Comparison of ENCODE assay signal across 1 worm cellular context in the genomic region with DNA sequence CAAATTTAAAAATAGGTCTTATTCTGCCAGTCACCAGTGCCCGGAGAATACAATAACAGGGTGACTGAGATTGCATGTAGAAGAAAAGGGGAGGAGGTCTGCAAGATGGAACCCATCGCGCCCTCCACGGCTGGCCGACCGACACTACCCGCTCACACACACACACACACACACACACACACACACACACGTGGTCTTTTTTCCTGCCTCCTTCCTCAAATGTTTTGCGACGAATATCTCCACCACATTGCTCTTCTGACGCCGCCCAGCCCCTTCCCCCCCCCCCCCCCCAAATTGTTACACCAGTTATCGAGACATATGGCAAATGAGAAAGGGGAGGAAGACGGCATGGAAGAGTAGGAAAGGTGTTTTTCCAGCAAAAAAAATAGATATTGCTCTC.
TF ChIP-seq lines count a peak whose summit lies in the region.

No protein-coding gene starts in this region.

TF ChIP-seq in whole organism, L4 larva, 104 proteins besides CTCF, POLR2A, EP300 and RAD21 (continued from another document):
- TF ChIP-seq madf-5 (GFP tag; IDR thresholded peaks at IDR 0.05; lab: Robert Waterston, UW) (no peak), Y5F2A.4 (GFP tag; optimal IDR thresholded peaks at IDR 0.05; lab: Kevin White, UChicago) (no peak), madf-9 (GFP tag; conservative IDR thresholded peaks at IDR 0.05; lab: Robert Waterston, UW) (no peak), ceh-32 (tag; optimal IDR thresholded peaks at IDR 0.05; lab: Kevin White, UChicago; ENCODE audit: poor library complexity) (no peak), mes-2 (tag; optimal IDR thresholded peaks at IDR 0.05; lab: Kevin White, UChicago; ENCODE audit: poor library complexity, severe bottlenecking) (peak; percentile 11), hlh-11 (tag; optimal IDR thresholded peaks at IDR 0.05; lab: Kevin White, UChicago) (peak; percentile 67), F10B5.3 (tag; optimal IDR thresholded peaks at IDR 0.05; lab: Kevin White, UChicago) (no peak), spr-3 (GFP tag; optimal IDR thresholded peaks at IDR 0.05; lab: Kevin White, UChicago) (no peak), dpl-1 (GFP tag; optimal IDR thresholded peaks at IDR 0.05; lab: Kevin White, UChicago) (no peak), pha-4 (GFP tag; IDR thresholded peaks at IDR 0.05; lab: Robert Waterston, UW) (no peak), pha-4 (tag; optimal IDR thresholded peaks at IDR 0.05; lab: Kevin White, UChicago) (no peak), F26F4.8 (GFP tag; conservative IDR thresholded peaks at IDR 0.05; lab: Robert Waterston, UW) (no peak), unc-62 (GFP tag; optimal IDR thresholded peaks at IDR 0.05 in 1 of 2; lab: Kevin White, UChicago) (peak in 1 of 2 experiments; percentile 24), unc-62 (tag; optimal IDR thresholded peaks at IDR 0.05; lab: Kevin White, UChicago) (no peak), dmd-9 (GFP tag; IDR thresholded peaks at IDR 0.05; lab: Robert Waterston, UW) (0 out of 2 replicates have a peak, but pooled peaks have one; percentile 21), Y105C5A.15 (GFP tag; IDR thresholded peaks at IDR 0.05; lab: Robert Waterston, UW) (no peak), lir-3 (tag; optimal IDR thresholded peaks at IDR 0.05; lab: Kevin White, UChicago) (no peak), ctbp-1 (GFP tag; IDR thresholded peaks at IDR 0.05; lab: Robert Waterston, UW) (0 out of 2 replicates have a peak, but pooled peaks have one; percentile 13), vab-7 (GFP tag; IDR thresholded peaks at IDR 0.05; lab: Robert Waterston, UW) (no peak), nhr-11 (tag; optimal IDR thresholded peaks at IDR 0.05; lab: Kevin White, UChicago) (no peak), nhr-237 (tag; optimal IDR thresholded peaks at IDR 0.05; lab: Kevin White, UChicago) (no peak), nhr-6 (tag; optimal IDR thresholded peaks at IDR 0.05; lab: Kevin White, UChicago) (no peak), daf-12 (tag; optimal IDR thresholded peaks at IDR 0.05; lab: Kevin White, UChicago) (no peak), mxl-3 (GFP tag; optimal IDR thresholded peaks at IDR 0.05; lab: Kevin White, UChicago) (peak; percentile 84), zip-2 (tag; optimal IDR thresholded peaks at IDR 0.05; lab: Kevin White, UChicago) (no peak), egl-43 (GFP tag; IDR thresholded peaks at IDR 0.05; lab: Robert Waterston, UW) (no peak), lim-7 (GFP tag; IDR thresholded peaks at IDR 0.05; lab: Robert Waterston, UW) (no peak), ztf-7 (tag; optimal IDR thresholded peaks at IDR 0.05; lab: Kevin White, UChicago) (no peak), nhr-42 (GFP tag; IDR thresholded peaks at IDR 0.05; lab: Robert Waterston, UW) (no peak), mdt-29 (GFP tag; IDR thresholded peaks at IDR 0.05; lab: Robert Waterston, UW) (no peak), F44E2.7 (GFP tag; IDR thresholded peaks at IDR 0.05; lab: Robert Waterston, UW) (no peak), dmd-6 (GFP tag; IDR thresholded peaks at IDR 0.05; lab: Robert Waterston, UW) (peak; percentile 42; the same call in 1 of the 2 replicates), attf-4 (tag; optimal IDR thresholded peaks at IDR 0.05; lab: Kevin White, UChicago) (no peak), daf-16 (GFP tag; optimal IDR thresholded peaks at IDR 0.05; lab: Kevin White, UChicago) (peak in 1 of 2 experiments; percentile 7), daf-16 (tag; optimal IDR thresholded peaks at IDR 0.05; lab: Kevin White, UChicago) (no peak), daf-8 (GFP tag; IDR thresholded peaks at IDR 0.05; lab: Robert Waterston, UW) (no peak), hmg-1.1 (GFP tag; IDR thresholded peaks at IDR 0.05; lab: Robert Waterston, UW) (peak; percentile 47), gei-8 (GFP tag; optimal IDR thresholded peaks at IDR 0.05; lab: Kevin White, UChicago) (no peak), ceh-20 (GFP tag; IDR thresholded peaks at IDR 0.05; lab: Robert Waterston, UW) (0 out of 2 replicates have a peak, but pooled peaks have one; percentile 49), ceh-44 (GFP tag; IDR thresholded peaks at IDR 0.05; lab: Robert Waterston, UW) (no peak), ztf-11 (tag; optimal IDR thresholded peaks at IDR 0.05; lab: Kevin White, UChicago) (no peak), lin-15B (tag; optimal IDR thresholded peaks at IDR 0.05; lab: Kevin White, UChicago) (no peak), aha-1 (tag; lab: Kevin White, UChicago) (peak; percentile 51), lin-39 (tag; optimal IDR thresholded peaks at IDR 0.05; lab: Kevin White, UChicago) (no peak), skn-1 (tag; optimal IDR thresholded peaks at IDR 0.05; lab: Kevin White, UChicago) (no peak), zfp-3 (GFP tag; conservative IDR thresholded peaks at IDR 0.05; lab: Robert Waterston, UW) (no peak), cey-2 (tag; optimal IDR thresholded peaks at IDR 0.05; lab: Kevin White, UChicago; ENCODE audit: borderline replicate concordance, insufficient read depth) (no peak), snpc-1.2 (GFP tag; IDR thresholded peaks at IDR 0.05; lab: Robert Waterston, UW) (no peak), Y75B8A.6 (GFP tag; IDR thresholded peaks at IDR 0.05; lab: Robert Waterston, UW) (no peak), dve-1 (tag; optimal IDR thresholded peaks at IDR 0.05; lab: Kevin White, UChicago; ENCODE audit: insufficient read depth) (no peak), set-16 (GFP tag; IDR thresholded peaks at IDR 0.05; lab: Robert Waterston, UW) (peak; percentile 59), nhr-41 (GFP tag; IDR thresholded peaks at IDR 0.05; lab: Robert Waterston, UW) (no peak), fkh-10 (GFP tag; optimal IDR thresholded peaks at IDR 0.05; lab: Kevin White, UChicago) (no peak), snpc-4 (tag; optimal IDR thresholded peaks at IDR 0.05; lab: Kevin White, UChicago) (no peak), F49E8.2 (tag; optimal IDR thresholded peaks at IDR 0.05; lab: Kevin White, UChicago; ENCODE audit: borderline replicate concordance) (no peak), ZK546.5 (tag; optimal IDR thresholded peaks at IDR 0.05; lab: Kevin White, UChicago) (no peak), nhr-28 (tag; optimal IDR thresholded peaks at IDR 0.05; lab: Kevin White, UChicago) (no peak), Y48G9A.11 (GFP tag; IDR thresholded peaks at IDR 0.05; lab: Robert Waterston, UW) (no peak), hif-1 (tag; optimal IDR thresholded peaks at IDR 0.05; lab: Kevin White, UChicago) (peak in 1 of 2 experiments; percentile 34), nhr-48 (tag; optimal IDR thresholded peaks at IDR 0.05; lab: Kevin White, UChicago) (no peak), unc-39 (tag; optimal IDR thresholded peaks at IDR 0.05; lab: Kevin White, UChicago) (no peak), egl-27 (tag; optimal IDR thresholded peaks at IDR 0.05; lab: Kevin White, UChicago) (no peak), lin-29 (GFP tag; IDR thresholded peaks at IDR 0.05; lab: Robert Waterston, UW) (no peak), dmd-8 (GFP tag; IDR thresholded peaks at IDR 0.05; lab: Robert Waterston, UW) (no peak), mep-1 (tag; optimal IDR thresholded peaks at IDR 0.05; lab: Kevin White, UChicago) (no peak), zip-11 (GFP tag; IDR thresholded peaks at IDR 0.05; lab: Robert Waterston, UW) (no peak), zfp-2 (tag; optimal IDR thresholded peaks at IDR 0.05; lab: Kevin White, UChicago) (no peak), ceh-82 (tag; optimal IDR thresholded peaks at IDR 0.05; lab: Kevin White, UChicago) (no peak), duxl-1 (tag; optimal IDR thresholded peaks at IDR 0.05; lab: Kevin White, UChicago; ENCODE audit: poor library complexity) (no peak), lin-1 (GFP tag; IDR thresholded peaks at IDR 0.05; lab: Robert Waterston, UW) (no peak), mdl-1 (tag; optimal IDR thresholded peaks at IDR 0.05; lab: Kevin White, UChicago) (peak in 1 of 2 experiments; percentile 35), saeg-2 (GFP tag; IDR thresholded peaks at IDR 0.05; lab: Robert Waterston, UW) (no peak)
